Worm (Caenorhabditis elegans): ENCODE results near the gene gsnl-1.

Gene gsnl-1

DNA sequence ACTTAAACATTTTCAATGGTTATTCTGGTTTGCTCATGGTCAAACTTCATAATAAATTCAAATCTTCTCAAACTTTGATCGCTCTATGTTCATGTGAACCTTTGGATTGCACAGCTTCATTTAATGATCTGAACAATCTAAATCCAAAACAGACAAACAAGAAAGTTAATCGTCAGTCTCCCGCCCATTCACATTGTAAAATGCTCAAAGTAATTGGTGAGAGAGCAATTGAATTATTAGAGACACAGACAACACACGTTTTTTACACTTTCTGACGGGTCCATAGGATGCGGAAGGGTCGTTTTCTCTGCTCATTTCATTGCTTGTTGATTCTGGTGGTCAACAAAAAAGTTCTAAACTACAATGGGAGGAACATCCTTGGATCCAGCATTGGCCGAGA is at the start of gene gsnl-1:
Gene gsnl-1, plus strand, starts transcription at position 301 of the 400 bp plus-strand sequence.
- TF ChIP-seq T26A5.8 (tag; optimal IDR thresholded peaks at IDR 0.05) (no peak), hlh-26 (GFP tag; conservative IDR thresholded peaks at IDR 0.05) (no peak), Y79H2A.3 (GFP tag; conservative IDR thresholded peaks at IDR 0.05) (no peak), ztf-6 (GFP tag; IDR thresholded peaks at IDR 0.05) (no peak), madf-3 (GFP tag; IDR thresholded peaks at IDR 0.05) (no peak), ama-1 (optimal IDR thresholded peaks at IDR 0.05) (no peak), ama-1 (GFP tag; optimal IDR thresholded peaks at IDR 0.05) (no peak), snpc-3.4 (tag; optimal IDR thresholded peaks at IDR 0.05) (no peak), mes-4 (tag; optimal IDR thresholded peaks at IDR 0.05) (no peak), unc-62 (GFP tag; optimal IDR thresholded peaks at IDR 0.05) (no peak), ceh-40 (GFP tag; IDR thresholded peaks at IDR 0.05) (no peak), tbp1 (GFP tag; optimal IDR thresholded peaks at IDR 0.05) (no peak)

DNA sequence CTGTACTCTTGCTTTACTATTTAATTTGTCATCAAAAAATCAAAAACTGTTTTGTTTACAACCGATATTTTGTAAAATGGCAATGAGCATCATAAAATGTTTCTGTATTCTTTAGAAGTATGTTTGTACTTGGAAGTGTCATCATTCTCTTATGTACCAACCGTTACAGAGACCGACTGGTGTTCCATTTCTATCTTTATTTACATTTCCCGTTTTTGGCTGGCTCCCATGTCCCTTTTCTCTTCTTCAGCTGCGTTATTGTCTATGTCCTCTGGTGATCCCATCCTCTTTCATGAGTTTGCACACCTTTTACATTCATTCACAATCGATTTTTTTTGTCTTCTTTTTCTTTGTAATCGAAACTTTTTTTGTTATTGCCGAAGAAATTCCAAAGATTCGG is 45.4 kb upstream of the gsnl-1 start:
- TF ChIP-seq somi-1 (GFP tag; optimal IDR thresholded peaks at IDR 0.05) (no peak), ztf-26 (tag; optimal IDR thresholded peaks at IDR 0.05) (no peak), Y79H2A.3 (GFP tag; conservative IDR thresholded peaks at IDR 0.05) (no peak), egl-18 (GFP tag; IDR thresholded peaks at IDR 0.05) (no peak), egl-44 (GFP tag; IDR thresholded peaks at IDR 0.05) (no peak), Y56A3A.18 (GFP tag; IDR thresholded peaks at IDR 0.05) (no peak), ztf-22 (GFP tag; optimal IDR thresholded peaks at IDR 0.05) (no peak), hmg-1.2 (GFP tag; IDR thresholded peaks at IDR 0.05) (no peak), zfh-2 (GFP tag; conservative IDR thresholded peaks at IDR 0.05) (no peak), snpc-4 (GFP tag; optimal IDR thresholded peaks at IDR 0.05) (no peak), snpc-4 (tag; optimal IDR thresholded peaks at IDR 0.05) (no peak), akir-1 (GFP tag; optimal IDR thresholded peaks at IDR 0.05) (no peak), him-1 (tag; optimal IDR thresholded peaks at IDR 0.05) (no peak), nhr-80 (tag; optimal IDR thresholded peaks at IDR 0.05) (no peak), lir-1 (GFP tag; conservative IDR thresholded peaks at IDR 0.05) (no peak), efl-1 (GFP tag; optimal IDR thresholded peaks at IDR 0.05) (no peak), F33H1.4 (GFP tag; IDR thresholded peaks at IDR 0.05) (no peak), F55B11.4 (tag; optimal IDR thresholded peaks at IDR 0.05; ENCODE audit: borderline replicate concordance, insufficient read depth) (no peak), sea-2 (GFP tag; IDR thresholded peaks at IDR 0.05) (no peak)

DNA sequence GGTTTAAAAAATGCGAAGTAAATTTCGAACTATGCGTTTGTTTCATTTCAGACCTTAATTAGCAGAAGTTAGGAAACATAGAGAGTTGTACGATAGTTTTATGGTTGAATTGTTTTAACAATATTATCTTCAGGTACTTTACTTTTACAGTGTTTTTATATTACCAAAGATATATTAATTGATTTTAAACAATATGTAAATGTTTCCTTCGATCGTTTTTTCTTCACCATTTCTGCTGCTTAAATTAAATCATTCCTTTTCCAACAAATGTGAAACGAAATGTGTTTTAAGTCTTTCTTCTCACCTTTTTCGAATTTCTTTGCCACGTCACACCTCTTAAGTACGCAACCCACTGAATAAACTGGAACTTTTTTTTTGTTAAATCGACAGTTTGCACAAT is 43.5 kb upstream of the gsnl-1 start:
- TF ChIP-seq Y53G8AR.9 (GFP tag; conservative IDR thresholded peaks at IDR 0.05) (no peak), hrde-1 (tag; optimal IDR thresholded peaks at IDR 0.05; ENCODE audit: borderline replicate concordance) (no peak), nhr-80 (tag; optimal IDR thresholded peaks at IDR 0.05) (no peak), F10E7.11 (tag; optimal IDR thresholded peaks at IDR 0.05) (no peak), Y53F4B.3 (GFP tag; IDR thresholded peaks at IDR 0.05) (no peak), snpc-1.3 (tag; optimal IDR thresholded peaks at IDR 0.05; ENCODE audit: insufficient read depth) (no peak), nfya-1 (tag; optimal IDR thresholded peaks at IDR 0.05; ENCODE audit: borderline replicate concordance, insufficient read depth) (no peak), unc-130 (GFP tag; optimal IDR thresholded peaks at IDR 0.05) (no peak), ZK185.1 (tag; optimal IDR thresholded peaks at IDR 0.05; ENCODE audit: poor library complexity, severe bottlenecking) (no peak), him-1 (tag; optimal IDR thresholded peaks at IDR 0.05) (no peak), madf-6 (GFP tag; IDR thresholded peaks at IDR 0.05) (no peak), sea-2 (GFP tag; IDR thresholded peaks at IDR 0.05) (no peak)

Measured in whole organism, young adult.